Fruit fly (Drosophila melanogaster) whole organism, wandering third instar larva: ENCODE measurements around the gene mus304.

Experiments
- GATAd ChIP-seq: sonication (Bioruptor generic); optimal IDR thresholded peaks from 2 replicates; lab custom pipeline; 2016; ENCODE audit warnings: missing biosample characterization, missing genetic modification characterization
- Mio ChIP-seq: sonication (Bioruptor generic); optimal IDR thresholded peaks from 2 replicates; lab custom pipeline; 2016; ENCODE audit warnings: missing biosample characterization, missing genetic modification characterization
- Rel ChIP-seq, 2 experiments: fragments of 200-800 bp; sonication (Bioruptor generic) in 1 of 2; optimal IDR thresholded peaks; 2 replicates in 1 of 2; 3 replicates in 1 of 2; lab custom pipeline; 2016 to 2019; ENCODE audit warnings: mild to moderate bottlenecking in 2 of 2, missing biosample characterization in 2 of 2, missing genetic modification characterization in 2 of 2, moderate library complexity in 1 of 2
- dmrt93B ChIP-seq: fragments of 200-800 bp; sonication (Bioruptor generic); optimal IDR thresholded peaks from 2 replicates; lab custom pipeline; 2018; ENCODE audit warnings: missing biosample characterization, mild to moderate bottlenecking, missing genetic modification characterization
- h ChIP-seq: fragments of 200-800 bp; sonication (Bioruptor generic); optimal IDR thresholded peaks from 3 replicates; lab custom pipeline; 2016; ENCODE audit warnings: missing biosample characterization, mild to moderate bottlenecking, missing genetic modification characterization
- usp ChIP-seq: fragments of >200 bp; optimal IDR thresholded peaks from 2 replicates; lab custom pipeline; 2017; ENCODE audit warnings: missing biosample characterization, missing genetic modification characterization

dm6 chr3L:18102161-18102565 lies 7.5 kb upstream of the mus304 start:
- TF ChIP-seq GATAd (GFP tag; lab: Kevin White, UChicago) = no peak
- no peak for TF ChIP-seq h (GFP tag; lab: Kevin White, UChicago)
- TF ChIP-seq Mio = no peak
- TF ChIP-seq usp (GFP tag; lab: Kevin White, UChicago) = no peak
- TF ChIP-seq dmrt93B = no peak
- TF ChIP-seq Rel (GFP tag; optimal IDR thresholded peaks at IDR 0.05; lab: Kevin White, UChicago) = no peak
- TF ChIP-seq Rel (tag; optimal IDR thresholded peaks at IDR 0.05; lab: Kevin White, UChicago) = no peak
